Fruit fly (Drosophila melanogaster): ENCODE results near the gene mRpS6.
A peak's percentile ranks its signal among the peaks of the same experiment; 100 is the strongest.

mRpS6 gene

dm6 chr3L:4356986-4357385 is 7.4 kb upstream of the mRpS6 start:
- TF ChIP-seq CG31388 (GFP tag; optimal IDR thresholded peaks at IDR 0.05), result no peak
- TF ChIP-seq Med (GFP tag), result peak; percentile 31
- TF ChIP-seq seq (GFP tag; IDR thresholded peaks at IDR 0.05), result no peak
- TF ChIP-seq Gug (GFP tag; IDR thresholded peaks at IDR 0.05), result no peak
- no peak for TF ChIP-seq Lpt (GFP tag; optimal IDR thresholded peaks at IDR 0.05)
- TF ChIP-seq abd-A (tag; optimal IDR thresholded peaks at IDR 0.05), result no peak
- peak; percentile 90 for TF ChIP-seq onecut (GFP tag; IDR thresholded peaks at IDR 0.05)
- TF ChIP-seq Asciz (GFP tag; optimal IDR thresholded peaks at IDR 0.05), result no peak
- no peak for TF ChIP-seq CkIIα-i1 (GFP tag; IDR thresholded peaks at IDR 0.05)
- no peak for TF ChIP-seq CG17612 (GFP tag; IDR thresholded peaks at IDR 0.05)
- TF ChIP-seq CG6689 (GFP tag; IDR thresholded peaks at IDR 0.05), result no peak
- TF ChIP-seq eyg (GFP tag; optimal IDR thresholded peaks at IDR 0.05), result no peak
- TF ChIP-seq Stat92E (GFP tag; optimal IDR thresholded peaks at IDR 0.05), result no peak
- TF ChIP-seq oc (tag; optimal IDR thresholded peaks at IDR 0.05), result no peak
- TF ChIP-seq tio (GFP tag; optimal IDR thresholded peaks at IDR 0.05), result no peak
- TF ChIP-seq sd (tag; optimal IDR thresholded peaks at IDR 0.05), result no peak
- TF ChIP-seq sna (GFP tag; IDR thresholded peaks at IDR 0.05; ENCODE audit: partially characterized antibody), result no peak
- TF ChIP-seq CG5953 (GFP tag; IDR thresholded peaks at IDR 0.05), result no peak
- no peak for TF ChIP-seq chn (GFP tag; optimal IDR thresholded peaks at IDR 0.05)
- no peak for TF ChIP-seq Hand (GFP tag; optimal IDR thresholded peaks at IDR 0.05)
- TF ChIP-seq CG12236 (GFP tag; optimal IDR thresholded peaks at IDR 0.05), result no peak
- no peak for TF ChIP-seq CG3163 (GFP tag; optimal IDR thresholded peaks at IDR 0.05)
- no peak for TF ChIP-seq shn (GFP tag; optimal IDR thresholded peaks at IDR 0.05)
- no peak for TF ChIP-seq CG13424 (tag; optimal IDR thresholded peaks at IDR 0.05)
- peak; percentile 95 for TF ChIP-seq pros (GFP tag; optimal IDR thresholded peaks at IDR 0.05)
- no peak for TF ChIP-seq her (GFP tag; optimal IDR thresholded peaks at IDR 0.05)
- TF ChIP-seq CG11456 (GFP tag; IDR thresholded peaks at IDR 0.05), result 0 out of 3 replicates have a peak, but pooled peaks have one; percentile 53
- TF ChIP-seq fd64A (GFP tag; optimal IDR thresholded peaks at IDR 0.05), result no peak
- peak; percentile 41 for TF ChIP-seq nerfin-1 (tag; optimal IDR thresholded peaks at IDR 0.05)
- no peak for TF ChIP-seq ssp (GFP tag; IDR thresholded peaks at IDR 0.05)
- no peak for TF ChIP-seq CG16813 (GFP tag; IDR thresholded peaks at IDR 0.05; ENCODE audit: partially characterized antibody)
- no peak for TF ChIP-seq ham (GFP tag; IDR thresholded peaks at IDR 0.05)
- no peak for TF ChIP-seq Adf1 (GFP tag; IDR thresholded peaks at IDR 0.05)
- no peak for TF ChIP-seq CG1529 (GFP tag; optimal IDR thresholded peaks at IDR 0.05)
- TF ChIP-seq sug (tag; optimal IDR thresholded peaks at IDR 0.05), result no peak
- no peak for TF ChIP-seq CG9609 (GFP tag; optimal IDR thresholded peaks at IDR 0.05)
- TF ChIP-seq yki (optimal IDR thresholded peaks at IDR 0.05), result no peak

DNA sequence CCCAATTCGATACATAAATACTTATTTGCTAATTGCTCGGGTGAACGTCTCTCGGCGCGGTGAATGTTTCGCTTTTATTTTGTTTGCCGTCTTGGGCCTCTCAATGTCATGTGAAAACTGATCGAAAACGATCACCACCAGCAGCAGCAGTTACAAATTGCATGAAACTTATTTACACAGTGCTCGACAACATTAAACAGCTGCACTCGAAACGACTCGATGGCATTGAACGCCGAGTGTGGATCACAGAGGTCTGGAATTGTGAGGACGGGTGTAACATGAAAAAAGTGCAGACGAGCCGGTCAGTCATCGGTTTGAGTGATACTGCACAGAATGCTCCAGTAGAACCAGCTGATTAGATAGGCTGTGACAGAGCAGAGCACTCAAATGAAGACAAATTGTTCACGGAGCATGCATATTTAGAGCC is 6.6 kb upstream of the mRpS6 start:
- TF ChIP-seq Dip3 (GFP tag; optimal IDR thresholded peaks at IDR 0.05) (no peak), CG7372 (GFP tag; IDR thresholded peaks at IDR 0.05) (no peak), CG7839 (tag; optimal IDR thresholded peaks at IDR 0.05) (no peak), corto (GFP tag; optimal IDR thresholded peaks at IDR 0.05) (no peak), fd64A (GFP tag; optimal IDR thresholded peaks at IDR 0.05) (peak; percentile 17), Med (GFP tag) (peak; percentile 71), CG1602 (GFP tag; optimal IDR thresholded peaks at IDR 0.05) (no peak), CTCF (GFP tag; optimal IDR thresholded peaks at IDR 0.05) (no peak), Oli (tag; optimal IDR thresholded peaks at IDR 0.05) (no peak), gcm2 (GFP tag; optimal IDR thresholded peaks at IDR 0.05) (no peak), CG18011 (GFP tag; optimal IDR thresholded peaks at IDR 0.05) (no peak), CG14667 (GFP tag; IDR thresholded peaks at IDR 0.05) (no peak), seq (GFP tag; IDR thresholded peaks at IDR 0.05) (no peak), HLH54F (GFP tag; optimal IDR thresholded peaks at IDR 0.05) (no peak), CG10267 (tag; optimal IDR thresholded peaks at IDR 0.05) (no peak), CG4820 (GFP tag; optimal IDR thresholded peaks at IDR 0.05) (no peak), Blimp-1 (GFP tag; optimal IDR thresholded peaks at IDR 0.05) (peak; percentile 31), pan (optimal IDR thresholded peaks at IDR 0.05) (no peak), pan (GFP tag; optimal IDR thresholded peaks at IDR 0.05 in 1 of 2, IDR thresholded peaks at IDR 0.05 in 1 of 2) (no peak), CG4328 (GFP tag; optimal IDR thresholded peaks at IDR 0.05) (no peak), chm (GFP tag; IDR thresholded peaks at IDR 0.05) (no peak)
